Worm (Caenorhabditis elegans): ENCODE results near the gene C18H9.6.

Gene C18H9.6

DNA sequence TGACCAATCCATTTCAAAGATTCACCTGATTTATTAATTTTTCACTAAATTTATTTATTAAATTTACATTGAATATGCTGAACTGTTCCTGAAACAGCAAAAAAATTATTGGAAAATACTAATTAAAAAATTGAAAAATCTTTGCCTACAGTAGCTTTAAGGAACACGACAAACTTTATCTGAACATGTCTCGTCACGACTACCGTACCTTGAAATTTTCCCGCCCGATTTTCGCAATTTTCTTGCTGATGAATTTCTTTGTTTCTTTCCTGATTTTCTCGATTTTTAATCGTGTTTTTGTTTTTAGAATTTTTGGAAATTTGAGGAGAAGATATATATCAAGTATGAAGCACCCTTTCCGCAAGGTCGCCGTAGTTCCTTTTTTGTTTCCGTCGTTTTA lies 18.5 kb downstream of the C18H9.6 start (continued):
- TF ChIP-seq ztf-28 (GFP tag; IDR thresholded peaks at IDR 0.05), result no peak
- TF ChIP-seq hlh-26 (GFP tag; conservative IDR thresholded peaks at IDR 0.05), result no peak
- no peak for TF ChIP-seq T26A5.8 (tag; optimal IDR thresholded peaks at IDR 0.05)
- peak; percentile 82 for TF ChIP-seq madf-8 (GFP tag; conservative IDR thresholded peaks at IDR 0.05)
- TF ChIP-seq snpc-4 (GFP tag; optimal IDR thresholded peaks at IDR 0.05), result no peak
- no peak for TF ChIP-seq snpc-4 (tag; optimal IDR thresholded peaks at IDR 0.05)
- no peak for TF ChIP-seq bed-1 (GFP tag; IDR thresholded peaks at IDR 0.05)
- TF ChIP-seq die-1 (tag; optimal IDR thresholded peaks at IDR 0.05), result no peak
- peak; percentile 92 for TF ChIP-seq madf-6 (GFP tag; IDR thresholded peaks at IDR 0.05)
- no peak for TF ChIP-seq lin-26 (GFP tag; IDR thresholded peaks at IDR 0.05)
- no peak for TF ChIP-seq mel-28 (tag; optimal IDR thresholded peaks at IDR 0.05; ENCODE audit: borderline replicate concordance)
- TF ChIP-seq sdz-38 (tag; optimal IDR thresholded peaks at IDR 0.05), result no peak
- no peak for TF ChIP-seq attf-5 (GFP tag; optimal IDR thresholded peaks at IDR 0.05)
- TF ChIP-seq egl-18 (GFP tag; IDR thresholded peaks at IDR 0.05), result no peak
- TF ChIP-seq lin-35 (GFP tag; optimal IDR thresholded peaks at IDR 0.05), result peak in 1 of 3 experiments; percentile 12
- TF ChIP-seq cebp-1 (GFP tag; IDR thresholded peaks at IDR 0.05), result no peak
- TF ChIP-seq cebp-1 (tag; optimal IDR thresholded peaks at IDR 0.05), result no peak
- peak; percentile 34 for TF ChIP-seq snpc-3.4 (tag; optimal IDR thresholded peaks at IDR 0.05)
- no peak for TF ChIP-seq ceh-79 (tag; optimal IDR thresholded peaks at IDR 0.05)
- no peak for TF ChIP-seq F37B4.10 (GFP tag; IDR thresholded peaks at IDR 0.05)
- no peak for TF ChIP-seq ama-1 (optimal IDR thresholded peaks at IDR 0.05)
- no peak for TF ChIP-seq ama-1 (GFP tag; optimal IDR thresholded peaks at IDR 0.05)
- TF ChIP-seq aptf-3 (GFP tag; IDR thresholded peaks at IDR 0.05), result no peak
- TF ChIP-seq B0336.3 (GFP tag; IDR thresholded peaks at IDR 0.05), result no peak
- no peak for TF ChIP-seq lir-1 (GFP tag; conservative IDR thresholded peaks at IDR 0.05)
- no peak for TF ChIP-seq F22D6.2 (tag; optimal IDR thresholded peaks at IDR 0.05)
- TF ChIP-seq nhr-80 (tag; optimal IDR thresholded peaks at IDR 0.05), result no peak
- TF ChIP-seq bed-2 (GFP tag; IDR thresholded peaks at IDR 0.05), result no peak
- TF ChIP-seq somi-1 (GFP tag; optimal IDR thresholded peaks at IDR 0.05), result no peak
- no peak for TF ChIP-seq F52B5.7 (tag; optimal IDR thresholded peaks at IDR 0.05)
- TF ChIP-seq ceh-40 (GFP tag; IDR thresholded peaks at IDR 0.05), result no peak
- no peak for TF ChIP-seq hmg-1.2 (GFP tag; IDR thresholded peaks at IDR 0.05)
- 0 out of 2 replicates have a peak, but pooled peaks have one; percentile 34 for TF ChIP-seq hsf-1 (GFP tag; IDR thresholded peaks at IDR 0.05)
- TF ChIP-seq Y53F4B.3 (GFP tag; IDR thresholded peaks at IDR 0.05), result no peak
- TF ChIP-seq F23B12.7 (tag; optimal IDR thresholded peaks at IDR 0.05; ENCODE audit: insufficient read depth), result no peak
- TF ChIP-seq mcd-1 (GFP tag; IDR thresholded peaks at IDR 0.05), result no peak
- TF ChIP-seq nfya-1 (tag; optimal IDR thresholded peaks at IDR 0.05; ENCODE audit: borderline replicate concordance, insufficient read depth), result no peak
- TF ChIP-seq dpl-1 (GFP tag; optimal IDR thresholded peaks at IDR 0.05), result peak; percentile 62
- TF ChIP-seq ceh-91 (GFP tag; IDR thresholded peaks at IDR 0.05), result peak; percentile 47; the same call in 1 of the 2 replicates
- TF ChIP-seq ztf-18 (tag; optimal IDR thresholded peaks at IDR 0.05), result no peak
- no peak for TF ChIP-seq B0261.1 (tag; optimal IDR thresholded peaks at IDR 0.05)
- TF ChIP-seq madf-3 (GFP tag; IDR thresholded peaks at IDR 0.05), result no peak
- no peak for TF ChIP-seq athp-1 (tag; optimal IDR thresholded peaks at IDR 0.05)
- peak; percentile 7 for TF ChIP-seq lin-54 (GFP tag; optimal IDR thresholded peaks at IDR 0.05)
- no peak for TF ChIP-seq ekl-4 (GFP tag; IDR thresholded peaks at IDR 0.05)
- TF ChIP-seq D2030.7 (GFP tag; IDR thresholded peaks at IDR 0.05), result peak; percentile 70
- no peak for TF ChIP-seq hmg-20 (GFP tag; IDR thresholded peaks at IDR 0.05)
- TF ChIP-seq lag-1 (GFP tag; IDR thresholded peaks at IDR 0.05), result no peak
- no peak for TF ChIP-seq B0019.2 (GFP tag; conservative IDR thresholded peaks at IDR 0.05)
- TF ChIP-seq rec-8 (tag; optimal IDR thresholded peaks at IDR 0.05), result no peak
- TF ChIP-seq ztf-6 (GFP tag; IDR thresholded peaks at IDR 0.05), result no peak
